Worm (Caenorhabditis elegans): ENCODE results near the gene R07E3.4.

DNA sequence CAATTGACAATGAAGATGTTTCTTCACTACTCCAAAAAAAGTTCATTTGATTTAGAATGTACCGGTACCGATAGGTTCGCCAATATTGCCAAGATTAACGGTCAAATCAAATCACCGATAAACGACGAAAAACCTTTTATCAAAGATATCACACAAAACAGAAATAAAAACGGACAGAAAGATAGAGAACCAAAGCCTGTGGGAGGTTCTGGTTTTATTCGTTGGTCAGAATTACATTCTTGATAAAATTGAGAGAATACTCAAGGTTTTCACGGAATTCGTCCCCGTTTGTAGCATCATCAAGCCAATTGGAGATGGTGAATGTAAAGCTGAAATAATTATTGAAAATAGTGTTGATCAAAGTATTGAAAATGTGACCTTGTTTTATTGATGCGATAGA is 26.2 kb downstream of the R07E3.4 start:
- TF ChIP-seq ceh-36 (tag; optimal IDR thresholded peaks at IDR 0.05) (no peak), ceh-13 (GFP tag; optimal IDR thresholded peaks at IDR 0.05) (no peak), ama-1 (optimal IDR thresholded peaks at IDR 0.05) (no peak), ets-7 (tag; optimal IDR thresholded peaks at IDR 0.05) (no peak), tbx-11 (GFP tag; IDR thresholded peaks at IDR 0.05) (no peak), scrt-1 (GFP tag; IDR thresholded peaks at IDR 0.05) (no peak), aly-1 (tag; optimal IDR thresholded peaks at IDR 0.05) (no peak), hmg-4 (GFP tag; optimal IDR thresholded peaks at IDR 0.05) (no peak), F13C5.2 (tag; optimal IDR thresholded peaks at IDR 0.05) (no peak), hnd-1 (tag; optimal IDR thresholded peaks at IDR 0.05) (no peak), flt-1 (GFP tag; IDR thresholded peaks at IDR 0.05) (no peak)

Measured in whole organism, early embryonic.